Fruit fly (Drosophila melanogaster) whole organism, prepupa: ENCODE results near the gene skd.
A peak's percentile ranks its signal among the peaks of the same experiment; 100 is the strongest.

Experiments
- Blimp-1 ChIP-seq: fragments of 200-800 bp; sonication (Bioruptor generic); optimal IDR thresholded peaks from 3 replicates; lab custom pipeline; 2017; ENCODE audit warnings: missing biosample characterization, missing genetic modification characterization, mild to moderate bottlenecking, moderate library complexity, missing genetic modification reagents
- CG10631 ChIP-seq: fragments of 200-800 bp; sonication (Bioruptor generic); optimal IDR thresholded peaks from 2 replicates; lab custom pipeline; 2016; ENCODE audit warnings: missing biosample characterization, missing genetic modification characterization
- CG10669 ChIP-seq: fragments of 200-800 bp; sonication (Bioruptor generic); optimal IDR thresholded peaks from 3 replicates; lab custom pipeline; 2018; ENCODE audit warnings: missing biosample characterization, mild to moderate bottlenecking, missing genetic modification characterization, moderate library complexity
- CG11762 ChIP-seq: fragments of 200-800 bp; sonication (Bioruptor generic); optimal IDR thresholded peaks from 3 replicates; lab custom pipeline; 2016; ENCODE audit warnings: missing biosample characterization, missing genetic modification characterization; ENCODE audit not compliant: insufficient read depth
- CG1621 ChIP-seq: fragments of 200-800 bp; sonication (Bioruptor generic); optimal IDR thresholded peaks from 3 replicates; lab custom pipeline; 2018; ENCODE audit warnings: missing biosample characterization, mild to moderate bottlenecking, missing genetic modification characterization
- CG3032 ChIP-seq: fragments of 200-800 bp; optimal IDR thresholded peaks from 2 replicates; lab custom pipeline; 2019; ENCODE audit warnings: missing biosample characterization, mild to moderate bottlenecking, missing genetic modification characterization, moderate library complexity
- CG31627 ChIP-seq: fragments of 200-800 bp; sonication (Bioruptor generic); optimal IDR thresholded peaks from 3 replicates; lab custom pipeline; 2016; ENCODE audit warnings: missing biosample characterization, missing genetic modification characterization
- CG3919 ChIP-seq: fragments of 200-800 bp; sonication (Bioruptor generic); optimal IDR thresholded peaks from 3 replicates; lab custom pipeline; 2016; ENCODE audit warnings: missing biosample characterization, missing genetic modification characterization
- CG6163 ChIP-seq: fragments of 200-800 bp; sonication (Bioruptor generic); IDR thresholded peaks from 3 replicates; pipeline ENCODE4 v1.3.6; 2022; ENCODE audit warnings: missing biosample characterization, missing genetic modification characterization
- CG6276 ChIP-seq: fragments of 200-800 bp; sonication (Bioruptor generic); optimal IDR thresholded peaks from 2 replicates; lab custom pipeline; 2017; ENCODE audit warnings: missing biosample characterization, mild to moderate bottlenecking, missing genetic modification characterization
- CG6792 ChIP-seq: fragments of 200-800 bp; sonication (Bioruptor generic); optimal IDR thresholded peaks from 3 replicates; lab custom pipeline; 2016; ENCODE audit warnings: missing biosample characterization, missing genetic modification characterization
- CG6808 ChIP-seq: fragments of 200-800 bp; sonication (Bioruptor generic); optimal IDR thresholded peaks from 3 replicates; lab custom pipeline; 2017; ENCODE audit warnings: missing biosample characterization, missing genetic modification characterization, mild to moderate bottlenecking, moderate library complexity, missing genetic modification reagents
- CG6854 ChIP-seq: fragments of 200-800 bp; sonication (Bioruptor generic); optimal IDR thresholded peaks from 2 replicates; lab custom pipeline; 2017; ENCODE audit warnings: missing biosample characterization, mild to moderate bottlenecking, missing genetic modification characterization
- CG8119 ChIP-seq: fragments of 200-800 bp; sonication (Bioruptor generic); IDR thresholded peaks from 3 replicates; pipeline ENCODE4 v1.3.6; 2022; ENCODE audit warnings: missing biosample characterization, missing genetic modification characterization
- CG8319 ChIP-seq: fragments of 200-800 bp; sonication (Bioruptor generic); optimal IDR thresholded peaks from 3 replicates; lab custom pipeline; 2016; ENCODE audit warnings: missing biosample characterization, missing genetic modification characterization
- CG8632 ChIP-seq: fragments of 200-800 bp; sonication (Bioruptor generic); optimal IDR thresholded peaks from 3 replicates; lab custom pipeline; 2016; ENCODE audit warnings: missing biosample characterization, missing genetic modification characterization
- CG9139 ChIP-seq: fragments of 200-800 bp; sonication (Bioruptor generic); optimal IDR thresholded peaks from 3 replicates; lab custom pipeline; 2017; ENCODE audit warnings: missing biosample characterization, mild to moderate bottlenecking, missing genetic modification characterization
- Eip75B ChIP-seq: fragments of 200-800 bp; sonication (Bioruptor generic); optimal IDR thresholded peaks from 3 replicates; lab custom pipeline; 2016; ENCODE audit warnings: missing biosample characterization, missing genetic modification characterization
- Eip78C ChIP-seq: fragments of 200-800 bp; sonication (Bioruptor generic); peaks from one replicate; lab custom pipeline; 2016; ENCODE audit warnings: missing biosample characterization, missing genetic modification characterization
- Ets96B ChIP-seq: fragments of 200-800 bp; optimal IDR thresholded peaks from 2 replicates; lab custom pipeline; 2019; ENCODE audit warnings: missing biosample characterization, mild to moderate bottlenecking, missing genetic modification characterization, moderate library complexity
- Gug ChIP-seq: fragments of 200-800 bp; sonication (Bioruptor generic); IDR thresholded peaks from 2 replicates; pipeline ENCODE4 v1.3.6; 2022; ENCODE audit warnings: missing biosample characterization, missing genetic modification characterization
- Hr38 ChIP-seq: sonication (Bioruptor generic); optimal IDR thresholded peaks from 2 replicates; lab custom pipeline; 2016; ENCODE audit warnings: missing biosample characterization, missing genetic modification characterization
- Hr4 ChIP-seq: fragments of 200-800 bp; sonication (Bioruptor generic); optimal IDR thresholded peaks from 3 replicates; lab custom pipeline; 2016; ENCODE audit warnings: missing biosample characterization, missing genetic modification characterization
- Met ChIP-seq: fragments of 200-800 bp; sonication (Bioruptor generic); optimal IDR thresholded peaks from 3 replicates; lab custom pipeline; 2016; ENCODE audit warnings: missing biosample characterization, missing genetic modification characterization
- Sox102F ChIP-seq: fragments of 200-800 bp; sonication (Bioruptor generic); optimal IDR thresholded peaks from 2 replicates; lab custom pipeline; 2016; ENCODE audit warnings: missing biosample characterization, mild to moderate bottlenecking, missing genetic modification characterization
- Sox14 ChIP-seq: fragments of 200-800 bp; sonication (Bioruptor generic); optimal IDR thresholded peaks from 3 replicates; lab custom pipeline; 2016; ENCODE audit warnings: missing biosample characterization, missing genetic modification characterization
- Sox15 ChIP-seq: fragments of 200-800 bp; sonication (Bioruptor generic); optimal IDR thresholded peaks from 3 replicates; lab custom pipeline; 2016; ENCODE audit warnings: missing biosample characterization, missing genetic modification characterization
- achi ChIP-seq: fragments of 200-800 bp; sonication (Bioruptor generic); optimal IDR thresholded peaks from 3 replicates; lab custom pipeline; 2016; ENCODE audit warnings: missing biosample characterization, missing genetic modification characterization
- acj6 ChIP-seq: fragments of 200-800 bp; sonication (Bioruptor generic); optimal IDR thresholded peaks from 3 replicates; lab custom pipeline; 2016; ENCODE audit warnings: missing biosample characterization, missing genetic modification characterization
- cyc ChIP-seq: fragments of 200-800 bp; sonication (Bioruptor generic); optimal IDR thresholded peaks from 3 replicates; lab custom pipeline; 2016; ENCODE audit warnings: missing biosample characterization, missing genetic modification characterization
- dac ChIP-seq: fragments of 200-800 bp; sonication (Bioruptor generic); optimal IDR thresholded peaks from 2 replicates; lab custom pipeline; 2017; ENCODE audit warnings: missing biosample characterization, mild to moderate bottlenecking, missing genetic modification characterization
- dsx ChIP-seq: fragments of 200-800 bp; optimal IDR thresholded peaks from 3 replicates; lab custom pipeline; 2019; ENCODE audit warnings: missing biosample characterization, mild to moderate bottlenecking, missing genetic modification characterization, moderate library complexity; ENCODE audit not compliant: poor library complexity, severe bottlenecking
- eg ChIP-seq: fragments of 200-800 bp; sonication (Bioruptor generic); IDR thresholded peaks from 3 replicates; pipeline ENCODE4 v1.3.6; 2022; ENCODE audit warnings: missing biosample characterization, missing genetic modification characterization
- fd59A ChIP-seq: fragments of 200-800 bp; sonication (Bioruptor generic); optimal IDR thresholded peaks from 2 replicates; lab custom pipeline; 2017; ENCODE audit warnings: missing biosample characterization, mild to moderate bottlenecking, missing genetic modification characterization, missing genetic modification reagents
- fd85E ChIP-seq: fragments of 200-800 bp; sonication (Bioruptor generic); optimal IDR thresholded peaks from 3 replicates; lab custom pipeline; 2016; ENCODE audit warnings: missing biosample characterization, missing genetic modification characterization
- fkh ChIP-seq: fragments of 200-800 bp; sonication (Bioruptor generic); optimal IDR thresholded peaks from 3 replicates; lab custom pipeline; 2017; ENCODE audit warnings: missing biosample characterization, mild to moderate bottlenecking, missing genetic modification characterization, moderate library complexity
- lz ChIP-seq: fragments of 200-800 bp; sonication (Bioruptor generic); optimal IDR thresholded peaks from 3 replicates; lab custom pipeline; 2016; ENCODE audit warnings: missing biosample characterization, missing genetic modification characterization
- net ChIP-seq: fragments of 200-800 bp; sonication (Bioruptor generic); optimal IDR thresholded peaks from 3 replicates; lab custom pipeline; 2016; ENCODE audit warnings: missing biosample characterization, missing genetic modification characterization
- pdm3 ChIP-seq: fragments of 200-800 bp; sonication (Bioruptor generic); optimal IDR thresholded peaks from 3 replicates; lab custom pipeline; 2016; ENCODE audit warnings: missing biosample characterization, missing genetic modification characterization
- salr ChIP-seq, 2 experiments: fragments of 200-800 bp; sonication (Bioruptor generic); optimal IDR thresholded peaks; 3 replicates each; lab custom pipeline; 2016 to 2018; ENCODE audit warnings: missing biosample characterization in 2 of 2, missing genetic modification characterization in 2 of 2, mild to moderate bottlenecking in 1 of 2
- spab ChIP-seq: fragments of 200-800 bp; sonication (Bioruptor generic); optimal IDR thresholded peaks from 2 replicates; lab custom pipeline; 2017; ENCODE audit warnings: missing biosample characterization, mild to moderate bottlenecking, missing genetic modification characterization, missing genetic modification reagents
- ss ChIP-seq, 2 experiments: fragments of 200-800 bp; sonication (Bioruptor generic); optimal IDR thresholded peaks; 2 replicates in 1 of 2; 3 replicates in 1 of 2; lab custom pipeline; 2017 to 2018; ENCODE audit warnings: mild to moderate bottlenecking in 2 of 2, missing biosample characterization in 2 of 2, missing genetic modification characterization in 2 of 2, moderate library complexity in 1 of 2
- topi ChIP-seq: fragments of 200-800 bp; sonication (Bioruptor generic); optimal IDR thresholded peaks from 3 replicates; lab custom pipeline; 2016; ENCODE audit warnings: missing biosample characterization, missing genetic modification characterization

skd gene

DNA sequence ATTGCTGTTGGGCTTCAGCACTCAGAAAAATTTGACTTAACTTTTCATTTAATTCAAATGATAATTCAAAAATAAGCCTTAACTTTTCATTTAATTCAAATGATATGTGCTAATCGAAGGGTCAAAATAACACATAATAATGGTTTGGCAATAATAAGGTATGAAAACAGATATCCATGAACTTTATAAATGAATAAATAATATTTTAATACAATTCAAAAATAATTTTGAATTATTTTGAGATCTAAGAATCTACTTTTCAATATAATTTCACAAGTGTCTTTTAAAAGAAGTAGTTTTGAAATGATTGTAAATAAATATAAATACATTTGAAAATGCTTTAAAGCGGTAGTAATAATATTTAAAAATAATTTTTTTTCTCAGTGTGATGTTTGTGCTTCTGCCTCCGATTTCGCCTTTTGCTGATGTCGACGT is 40.3 kb downstream of the skd start (continued):
- no peak for TF ChIP-seq fd85E (GFP tag; lab: Kevin White, UChicago)
- TF ChIP-seq CG6163 (GFP tag; lab: Robert Waterston, UW) = no peak
- TF ChIP-seq dsx (GFP tag; lab: Kevin White, UChicago) = peak; percentile 80
- TF ChIP-seq eg (GFP tag; lab: Robert Waterston, UW) = peak; percentile 57; the same call in 2 of the 3 replicates
- peak; percentile 86 for TF ChIP-seq CG3032 (tag; lab: Kevin White, UChicago)
- TF ChIP-seq CG11762 (GFP tag; lab: Kevin White, UChicago) = peak; percentile 71
- TF ChIP-seq CG8319 (GFP tag; lab: Kevin White, UChicago) = peak; percentile 33
- peak; percentile 26 for TF ChIP-seq Met (GFP tag; lab: Kevin White, UChicago)
- no peak for TF ChIP-seq CG6854
- peak; percentile 81 for TF ChIP-seq CG8632 (GFP tag; lab: Kevin White, UChicago)
- TF ChIP-seq net (GFP tag; lab: Kevin White, UChicago) = peak; percentile 56
- peak; percentile 64 to 86 for TF ChIP-seq ss (GFP tag; optimal IDR thresholded peaks at IDR 0.05; lab: Kevin White, UChicago)
- TF ChIP-seq Blimp-1 (GFP tag; lab: Kevin White, UChicago) = peak; percentile 29
- peak; percentile 88 for TF ChIP-seq CG6276 (GFP tag; lab: Kevin White, UChicago)
- no peak for TF ChIP-seq CG31627 (GFP tag; lab: Kevin White, UChicago)
- peak; percentile 50 for TF ChIP-seq dac (GFP tag; lab: Kevin White, UChicago)

DNA sequence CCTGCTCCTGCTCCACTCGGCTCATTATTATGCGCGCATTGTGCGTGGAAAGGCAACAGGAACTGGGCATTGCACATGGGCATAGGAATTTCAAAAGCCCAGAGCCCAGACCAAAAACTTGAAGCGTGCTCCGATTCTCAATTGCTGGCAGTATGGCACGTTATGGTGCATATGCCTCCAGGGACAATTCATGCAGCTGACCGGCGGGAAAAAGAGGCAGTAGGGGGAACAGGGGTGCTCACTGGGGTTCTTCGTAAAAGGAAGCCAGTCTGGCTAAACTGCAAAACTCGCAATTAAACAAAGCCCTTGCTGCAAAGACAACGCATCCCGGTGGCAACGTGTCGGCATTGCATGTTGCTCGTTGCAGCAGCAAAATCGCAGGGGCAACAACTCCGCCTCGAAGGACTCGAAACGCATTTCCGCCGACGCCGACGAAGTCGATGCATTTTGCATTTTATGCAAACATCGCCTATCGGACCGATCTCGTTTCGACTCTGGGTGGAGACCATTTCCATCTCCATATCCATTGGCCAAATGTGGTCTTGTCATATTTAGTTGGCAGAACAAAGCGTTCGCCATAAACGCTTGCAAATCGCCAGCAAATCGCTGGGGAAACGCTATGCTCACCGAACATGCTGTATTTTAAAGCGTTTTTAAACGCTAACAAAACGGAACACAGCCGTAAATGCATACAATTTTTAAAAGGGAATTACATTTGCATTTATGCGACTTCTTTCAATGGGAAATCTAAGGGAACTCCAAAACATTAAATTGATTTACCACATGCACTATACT is 42.6 kb downstream of the skd start:
- TF ChIP-seq salr (GFP tag; optimal IDR thresholded peaks at IDR 0.05; lab: Kevin White, UChicago) (no peak), CG6808 (GFP tag; lab: Kevin White, UChicago) (no peak), CG8319 (GFP tag; lab: Kevin White, UChicago) (no peak), CG6854 (peak; percentile 67), lz (GFP tag; lab: Kevin White, UChicago) (no peak), acj6 (GFP tag; lab: Kevin White, UChicago) (no peak), Eip78C (GFP tag; lab: Kevin White, UChicago) (peak; percentile 40), CG3919 (GFP tag; lab: Kevin White, UChicago) (peak; percentile 25), ss (GFP tag; optimal IDR thresholded peaks at IDR 0.05; lab: Kevin White, UChicago) (peak; percentile 5 to 87)
- TF ChIP-seq, all 60 proteins: peak for 4

DNA sequence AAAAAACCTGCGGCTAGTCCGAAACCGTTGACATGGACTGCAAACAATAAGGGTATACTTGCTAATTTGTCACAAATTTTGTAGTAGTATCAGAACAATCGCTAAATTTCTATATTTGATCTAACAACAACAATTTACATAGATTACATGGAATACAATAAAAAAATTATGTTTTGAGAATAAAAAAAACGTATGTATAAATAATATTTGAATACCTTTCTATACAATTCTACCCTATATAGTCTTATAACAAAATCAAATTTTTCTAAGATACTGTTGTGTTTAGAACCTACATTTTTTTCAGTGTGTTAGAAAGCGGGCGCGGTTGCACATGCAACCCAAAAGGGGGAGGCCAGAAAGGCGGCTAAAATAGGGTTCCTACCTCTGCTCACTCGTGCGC is 43.9 kb downstream of the skd start:
- TF ChIP-seq Gug (GFP tag; lab: Robert Waterston, UW) (no peak), Eip75B (GFP tag; lab: Kevin White, UChicago) (peak; percentile 14), Sox102F (GFP tag; lab: Kevin White, UChicago) (peak; percentile 16), Sox15 (GFP tag; lab: Kevin White, UChicago) (no peak), topi (GFP tag; lab: Kevin White, UChicago) (peak; percentile 29), CG8632 (GFP tag; lab: Kevin White, UChicago) (peak; percentile 12), Sox14 (GFP tag; lab: Kevin White, UChicago) (no peak), cyc (GFP tag; lab: Kevin White, UChicago) (no peak), CG1621 (tag; lab: Kevin White, UChicago) (no peak), Ets96B (peak; percentile 33), pdm3 (peak; percentile 19), spab (GFP tag; lab: Kevin White, UChicago) (no peak), CG10669 (GFP tag; lab: Kevin White, UChicago) (no peak), dac (GFP tag; lab: Kevin White, UChicago) (no peak), Hr4 (peak; percentile 38), fd59A (GFP tag; lab: Kevin White, UChicago) (no peak), CG6808 (GFP tag; lab: Kevin White, UChicago) (no peak), fkh (GFP tag; lab: Kevin White, UChicago) (no peak), Blimp-1 (GFP tag; lab: Kevin White, UChicago) (no peak), net (GFP tag; lab: Kevin White, UChicago) (no peak), CG3919 (GFP tag; lab: Kevin White, UChicago) (peak; percentile 38), Hr38 (no peak), CG11762 (GFP tag; lab: Kevin White, UChicago) (no peak), ss (GFP tag; optimal IDR thresholded peaks at IDR 0.05; lab: Kevin White, UChicago) (no peak), CG6854 (no peak), eg (GFP tag; lab: Robert Waterston, UW) (no peak), CG6792 (GFP tag; lab: Kevin White, UChicago) (peak; percentile 5), CG8119 (GFP tag; lab: Robert Waterston, UW) (peak; percentile 73), achi (GFP tag; lab: Kevin White, UChicago) (peak; percentile 53), CG10631 (GFP tag; lab: Kevin White, UChicago) (peak; percentile 62), CG9139 (GFP tag; lab: Kevin White, UChicago) (no peak), Eip78C (GFP tag; lab: Kevin White, UChicago) (peak; percentile 84), CG3032 (tag; lab: Kevin White, UChicago) (peak; percentile 41)
